Worm (Caenorhabditis elegans): ENCODE measurements around the gene gldi-7.

The gldi-7 gene

DNA sequence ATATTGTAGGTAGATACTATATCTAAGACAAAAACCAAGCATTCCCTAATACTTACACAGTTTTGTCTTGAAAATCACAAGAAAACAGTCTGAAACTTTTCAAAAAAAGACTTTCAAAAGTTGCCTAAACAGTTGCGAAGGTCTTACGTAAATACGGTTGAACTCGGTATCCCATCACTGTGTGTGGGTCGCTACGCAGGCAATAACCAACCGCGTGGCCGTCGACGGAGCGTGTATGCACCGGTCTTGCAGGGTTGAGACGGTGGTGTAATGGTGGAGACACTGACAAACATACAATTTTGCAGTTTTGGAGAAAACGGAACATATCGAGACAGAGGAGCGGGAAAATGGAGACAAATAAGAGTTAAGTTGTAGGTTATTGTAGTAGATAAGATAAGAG lies 30.2 kb upstream of the gldi-7 start, which contains the start of gene iff-2 (continued):
- TF ChIP-seq ceh-9 (tag; optimal IDR thresholded peaks at IDR 0.05), result no peak
- TF ChIP-seq hlh-8 (tag; optimal IDR thresholded peaks at IDR 0.05), result peak; percentile 50
- TF ChIP-seq sox-2 (GFP tag; IDR thresholded peaks at IDR 0.05), result peak; percentile 39; the same call in 1 of the 2 replicates
- peak; percentile 67 for TF ChIP-seq ceh-22 (tag; optimal IDR thresholded peaks at IDR 0.05)
- peak; percentile 50 for TF ChIP-seq sox-4 (tag; optimal IDR thresholded peaks at IDR 0.05)
- TF ChIP-seq nhr-11 (tag; optimal IDR thresholded peaks at IDR 0.05), result peak; percentile 62
- TF ChIP-seq madf-2 (tag; optimal IDR thresholded peaks at IDR 0.05), result peak; percentile 70
- TF ChIP-seq ceh-19 (GFP tag; optimal IDR thresholded peaks at IDR 0.05), result peak; percentile 62
- TF ChIP-seq ceh-31 (tag; optimal IDR thresholded peaks at IDR 0.05), result peak; percentile 95
- no peak for TF ChIP-seq pag-3 (tag; optimal IDR thresholded peaks at IDR 0.05; ENCODE audit: borderline replicate concordance)
- no peak for TF ChIP-seq pha-4 (tag; optimal IDR thresholded peaks at IDR 0.05)
- TF ChIP-seq ceh-6 (GFP tag; optimal IDR thresholded peaks at IDR 0.05), result peak; percentile 56
- TF ChIP-seq pros-1 (tag; optimal IDR thresholded peaks at IDR 0.05), result peak; percentile 96
- no peak for TF ChIP-seq mec-3 (tag; optimal IDR thresholded peaks at IDR 0.05; ENCODE audit: borderline replicate concordance)
- TF ChIP-seq pqm-1 (tag; optimal IDR thresholded peaks at IDR 0.05), result peak; percentile 73
- peak; percentile 68 for TF ChIP-seq fkh-6 (tag; optimal IDR thresholded peaks at IDR 0.05)
- peak; percentile 1 for TF ChIP-seq dmd-4 (tag; optimal IDR thresholded peaks at IDR 0.05; ENCODE audit: borderline replicate concordance)
- TF ChIP-seq hlh-6 (tag; optimal IDR thresholded peaks at IDR 0.05), result peak; percentile 28
- peak; percentile 97 for TF ChIP-seq nfya-1 (tag; optimal IDR thresholded peaks at IDR 0.05)
- no peak for TF ChIP-seq gmeb-2 (tag; optimal IDR thresholded peaks at IDR 0.05)
- TF ChIP-seq ceh-2 (tag; optimal IDR thresholded peaks at IDR 0.05), result peak; percentile 76
- TF ChIP-seq ets-4 (tag; optimal IDR thresholded peaks at IDR 0.05), result peak; percentile 89
- TF ChIP-seq tbx-2 (tag; optimal IDR thresholded peaks at IDR 0.05), result peak; percentile 97
- peak; percentile 72 for TF ChIP-seq pat-9 (tag; optimal IDR thresholded peaks at IDR 0.05)
- TF ChIP-seq lin-11 (tag; optimal IDR thresholded peaks at IDR 0.05), result peak; percentile 13

DNA sequence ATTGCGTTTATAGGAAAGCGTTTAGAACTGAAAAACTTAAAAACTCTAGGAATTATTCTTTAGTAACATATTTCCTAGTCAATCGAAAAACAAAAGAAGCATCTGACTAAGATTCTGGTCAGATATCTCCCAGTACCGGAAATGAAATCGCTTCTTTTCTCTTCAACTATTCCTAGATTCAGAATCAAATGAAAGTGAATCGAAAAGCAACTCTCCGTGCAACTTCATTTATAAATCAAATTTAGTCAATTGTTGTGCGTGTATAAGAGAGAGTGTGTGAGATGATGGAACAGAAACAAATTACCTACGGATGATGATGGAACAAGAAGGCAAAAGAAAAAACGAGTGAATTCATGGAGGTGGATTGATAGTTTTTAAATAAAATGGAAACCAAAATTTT lies 28.2 kb upstream of the gldi-7 start:
- TF ChIP-seq C08G9.2 (tag; optimal IDR thresholded peaks at IDR 0.05), result no peak
- no peak for TF ChIP-seq C38D4.7 (GFP tag; optimal IDR thresholded peaks at IDR 0.05)
- TF ChIP-seq fkh-10 (GFP tag; optimal IDR thresholded peaks at IDR 0.05), result peak; percentile 14
- no peak for TF ChIP-seq hlh-15 (tag; optimal IDR thresholded peaks at IDR 0.05)
- TF ChIP-seq unc-42 (tag; optimal IDR thresholded peaks at IDR 0.05), result peak; percentile 97

DNA sequence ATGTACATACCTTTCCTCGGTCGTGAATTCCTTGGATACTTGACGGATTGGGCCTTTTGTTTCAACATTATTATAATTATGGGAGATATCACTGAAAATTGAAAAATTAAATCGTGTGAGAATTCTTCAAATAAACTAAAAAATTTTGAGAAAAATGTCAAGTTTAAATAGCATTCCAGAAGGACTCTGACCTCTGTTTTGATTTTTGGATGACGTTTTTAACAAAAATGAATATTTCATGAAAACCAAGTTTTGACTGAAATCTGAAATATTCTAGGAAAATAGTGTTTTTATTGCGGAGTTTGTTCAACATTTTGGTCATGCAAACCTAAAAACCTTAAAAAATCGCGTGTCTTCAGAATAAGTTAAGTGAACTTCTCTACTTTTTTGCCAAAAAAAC lies 25.1 kb upstream of the gldi-7 start, which contains the start of gene glb-27:
Gene glb-27, minus strand, starts transcription at position 101 of the 400 bp plus-strand sequence.
- TF ChIP-seq dmd-4 (tag; optimal IDR thresholded peaks at IDR 0.05; ENCODE audit: borderline replicate concordance) (no peak), lin-11 (tag; optimal IDR thresholded peaks at IDR 0.05) (no peak), ceh-9 (tag; optimal IDR thresholded peaks at IDR 0.05) (no peak)

DNA sequence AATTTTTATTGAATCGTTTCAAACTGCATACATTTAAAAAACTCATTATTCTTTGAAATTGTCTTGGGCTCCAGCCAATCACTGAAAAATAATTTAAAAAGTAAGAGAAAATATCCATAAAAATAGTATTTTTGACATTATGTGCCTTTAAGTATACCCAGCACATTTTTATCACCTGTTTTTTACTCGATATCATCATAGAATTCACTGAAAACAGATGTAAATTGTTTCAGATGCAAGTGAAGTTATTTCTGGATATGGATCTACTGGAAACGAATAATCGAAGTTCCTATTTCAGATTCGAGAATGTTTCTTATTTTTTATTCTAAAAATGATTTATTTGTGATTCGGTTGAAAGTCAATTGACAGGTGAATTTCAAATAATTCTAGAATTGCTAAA lies 23.5 kb upstream of the gldi-7 start:
- TF ChIP-seq ztf-16 (tag; optimal IDR thresholded peaks at IDR 0.05) (no peak), ceh-9 (tag; optimal IDR thresholded peaks at IDR 0.05) (no peak), odd-2 (tag; optimal IDR thresholded peaks at IDR 0.05) (no peak), tbx-2 (tag; optimal IDR thresholded peaks at IDR 0.05) (no peak), unc-86 (tag; optimal IDR thresholded peaks at IDR 0.05) (no peak), ref-2 (tag; optimal IDR thresholded peaks at IDR 0.05) (no peak), gmeb-2 (tag; optimal IDR thresholded peaks at IDR 0.05) (no peak), eyg-1 (tag; optimal IDR thresholded peaks at IDR 0.05) (no peak), ceh-22 (tag; optimal IDR thresholded peaks at IDR 0.05) (no peak), sdc-2 (tag; optimal IDR thresholded peaks at IDR 0.05) (no peak), C38D4.7 (GFP tag; optimal IDR thresholded peaks at IDR 0.05) (no peak), che-1 (tag; optimal IDR thresholded peaks at IDR 0.05) (no peak), ceh-34 (tag; optimal IDR thresholded peaks at IDR 0.05) (no peak), madf-2 (tag; optimal IDR thresholded peaks at IDR 0.05) (no peak), unc-55 (GFP tag; optimal IDR thresholded peaks at IDR 0.05) (no peak), dmd-4 (tag; optimal IDR thresholded peaks at IDR 0.05; ENCODE audit: borderline replicate concordance) (no peak), Y22D7AL.16 (tag; optimal IDR thresholded peaks at IDR 0.05) (no peak), ama-1 (optimal IDR thresholded peaks at IDR 0.05) (no peak), pros-1 (tag; optimal IDR thresholded peaks at IDR 0.05) (no peak)
